Worm (Caenorhabditis elegans) whole organism, L4/young adult: ENCODE results near the gene T07C4.3.

Experiments used
- W03F9.2 ChIP-seq: fragments of 150-350 bp; optimal IDR thresholded peaks from 2 replicates; lab custom pipeline; 2014; ENCODE audit warnings: missing biosample characterization, missing genetic modification characterization
- him-1 ChIP-seq: sonication (generic microtip); optimal IDR thresholded peaks from 2 replicates; lab custom pipeline; 2016; ENCODE audit warnings: missing genotype, missing genetic modification reagents, missing genetic modification characterization, missing compliant biosample characterization

- TF ChIP-seq W03F9.2 (tag; lab: Kevin White, UChicago), result no peak
- TF ChIP-seq him-1 (tag; lab: Kevin White, UChicago), result no peak
Measured at ce11 chrIII:10330372-10331062, 21.4 kb upstream of the T07C4.3 start, which contains the start of gene nex-2.
